Fruit fly (Drosophila melanogaster) whole organism, larva: Measurements from ENCODE around the gene Pex10.

ENCODE experiments used
- noc ChIP-seq: fragments of 200-800 bp; sonication (Bioruptor generic); optimal IDR thresholded peaks from 3 replicates; lab custom pipeline; 2019; ENCODE audit warnings: missing biosample characterization, mild to moderate bottlenecking, missing genetic modification characterization, moderate library complexity

Pex10 gene

dm6 chr3L:1577338-1577737 lies 19.3 kb downstream of the Pex10 start:
- TF ChIP-seq noc (tag; lab: Kevin White, UChicago) = no peak

DNA sequence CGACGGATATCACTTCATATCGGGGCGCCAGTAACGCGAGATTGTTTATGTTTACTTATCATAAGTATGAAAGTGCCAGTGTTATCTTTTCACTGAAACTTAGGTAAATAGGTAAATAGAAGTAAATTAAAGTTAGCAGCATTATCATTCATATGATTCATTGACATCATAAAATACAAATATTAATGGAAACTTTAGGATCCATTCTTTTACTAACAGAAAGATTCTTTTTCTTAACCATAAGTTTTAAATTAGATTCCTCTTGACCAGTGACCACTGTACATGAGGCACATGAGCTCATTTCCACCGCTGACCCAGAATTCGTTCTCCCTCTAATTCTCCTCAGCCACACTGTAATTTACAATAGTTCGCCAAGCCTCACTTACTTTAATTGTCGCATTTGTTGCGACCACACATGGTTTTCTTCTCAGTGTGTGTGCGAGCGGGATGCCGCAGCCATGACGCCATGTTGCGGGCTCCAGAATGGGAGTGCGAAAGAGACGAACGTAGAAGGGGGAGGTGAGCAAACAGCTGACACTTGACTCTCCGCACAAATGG lies 20.4 kb downstream of the Pex10 start:
- TF ChIP-seq noc (tag; lab: Kevin White, UChicago) = peak; percentile 64

dm6 chr3L:1579169-1579853 lies 21.3 kb downstream of the Pex10 start:
- peak; percentile 79 for TF ChIP-seq noc (tag; lab: Kevin White, UChicago)

DNA sequence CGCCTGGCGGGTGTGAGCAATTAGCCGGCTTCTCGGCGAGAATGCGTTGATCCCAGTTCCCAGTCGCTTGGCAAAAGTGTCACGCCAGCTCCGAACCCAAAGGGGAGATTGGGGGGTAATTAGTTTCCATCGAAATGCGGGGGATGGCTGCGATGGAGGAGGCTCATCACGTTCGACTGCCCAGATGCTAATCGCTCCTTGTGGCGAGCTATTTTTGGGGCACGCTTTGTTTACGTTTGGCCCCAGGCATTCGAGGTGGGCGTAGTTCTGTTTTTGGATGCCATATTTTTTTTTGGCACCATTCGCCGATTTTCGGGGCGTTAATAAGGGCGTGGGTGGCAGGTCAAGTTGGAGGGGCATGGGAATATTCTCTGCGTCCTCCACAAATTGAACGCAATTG lies 22.2 kb downstream of the Pex10 start:
- TF ChIP-seq noc (tag; lab: Kevin White, UChicago) = no peak

- no peak for TF ChIP-seq noc (tag; lab: Kevin White, UChicago)
These were observed 22.8 kb downstream of the Pex10 start for dm6 chr3L:1580821-1581220.

DNA sequence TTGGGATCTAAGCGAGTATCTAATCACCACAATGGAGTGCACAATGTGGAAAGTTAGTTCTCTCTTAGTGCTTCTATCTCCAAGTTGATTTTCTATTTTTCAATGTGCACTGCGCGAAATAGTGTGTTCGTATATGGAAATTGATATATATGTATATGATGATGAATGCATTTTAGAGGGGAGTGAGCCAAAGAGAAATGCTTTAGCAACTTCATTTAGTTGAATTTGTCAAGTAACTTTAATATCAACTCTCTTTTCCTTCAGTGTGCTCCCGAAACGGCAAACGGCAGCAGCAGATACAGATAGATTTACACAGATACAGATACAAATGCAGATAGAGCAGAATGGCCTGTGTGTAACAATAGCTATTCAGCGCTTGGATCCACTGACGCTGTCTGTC lies 26.0 kb downstream of the Pex10 start:
- TF ChIP-seq noc (tag; lab: Kevin White, UChicago) = no peak

DNA sequence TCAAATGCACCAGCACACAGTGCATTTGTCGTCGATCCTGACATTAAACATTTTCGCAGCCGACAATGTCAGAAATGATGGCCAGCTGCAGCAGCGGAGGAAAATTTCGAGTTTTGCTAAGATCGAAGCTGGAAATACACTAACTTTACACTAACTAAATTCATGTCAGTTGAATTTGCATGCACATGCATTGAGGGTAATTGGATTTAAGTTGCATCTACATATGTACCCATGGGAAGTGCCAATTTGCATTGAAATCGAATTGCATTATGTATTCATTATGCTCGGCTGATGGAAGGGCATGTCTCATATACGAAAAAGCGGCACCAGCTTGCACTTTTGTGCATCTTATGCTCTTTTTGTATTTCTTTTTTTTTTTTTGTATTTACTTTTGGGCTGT lies 26.8 kb downstream of the Pex10 start:
- no peak for TF ChIP-seq noc (tag; lab: Kevin White, UChicago)

- TF ChIP-seq noc (tag; lab: Kevin White, UChicago) = peak; percentile 70
These were observed 28.4 kb downstream of the Pex10 start for dm6 chr3L:1586266-1587054.

DNA sequence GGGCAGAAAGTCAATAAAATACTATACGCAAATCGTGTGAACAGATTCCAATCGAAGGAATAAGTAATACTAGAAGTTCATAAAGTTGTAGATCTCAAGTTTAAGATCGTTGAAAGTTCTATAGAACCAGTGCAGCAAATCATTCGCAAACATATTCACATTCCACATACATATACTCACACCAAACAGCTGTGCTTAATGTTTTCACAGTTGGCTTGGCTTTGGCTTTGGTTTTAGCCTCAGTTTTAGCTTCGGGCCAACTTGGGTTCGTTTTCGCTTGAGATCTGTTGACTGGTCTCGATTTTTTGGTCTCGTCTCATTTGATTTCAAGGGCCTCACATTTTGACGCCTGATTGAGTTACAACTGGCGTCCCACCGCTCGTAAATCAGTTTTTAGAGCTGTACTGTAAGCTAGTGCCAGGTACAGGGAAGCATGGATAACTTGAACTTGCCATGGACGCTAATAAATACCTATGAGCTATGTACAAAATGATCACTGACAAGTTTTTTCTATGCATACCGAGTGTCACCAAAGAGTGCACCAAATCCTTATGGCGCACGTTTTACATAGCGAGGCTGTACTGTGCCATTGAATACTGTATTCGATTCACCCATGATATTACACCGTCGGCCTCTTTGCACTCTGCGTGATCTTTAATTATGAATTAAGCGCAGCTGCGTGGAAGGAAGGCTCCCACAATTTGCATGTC lies 29.3 kb downstream of the Pex10 start:
- TF ChIP-seq noc (tag; lab: Kevin White, UChicago) = peak; percentile 57

dm6 chr3L:1590194-1590593 lies 32.2 kb downstream of the Pex10 start:
- TF ChIP-seq noc (tag; lab: Kevin White, UChicago) = no peak

- TF ChIP-seq noc (tag; lab: Kevin White, UChicago) = peak; percentile 86
These were observed 33.8 kb downstream of the Pex10 start for dm6 chr3L:1591692-1592371.

- TF ChIP-seq noc (tag; lab: Kevin White, UChicago) = no peak
These were observed 34.9 kb downstream of the Pex10 start for dm6 chr3L:1592822-1593452.

- peak; percentile 80 for TF ChIP-seq noc (tag; lab: Kevin White, UChicago)
These were observed 44.2 kb downstream of the Pex10 start, which contains the start of gene CG12104 for dm6 chr3L:1602064-1602832. TSS of gene CG12104 (minus strand) at chr3L:1602674.

- TF ChIP-seq noc (tag; lab: Kevin White, UChicago) = no peak
These were observed 44.8 kb downstream of the Pex10 start, which contains the start of the genes CG18170 and CG33791 for dm6 chr3L:1602833-1603128. TSS of gene CG18170 (plus strand) at chr3L:1602954. TSS of gene CG33791 (plus strand) at chr3L:1602954.
